Worm (Caenorhabditis elegans) whole organism, L1 larva: Measurements from ENCODE around the gene glct-6.

Source experiments
- C16A3.4 ChIP-seq: fragments of 150-350 bp; optimal IDR thresholded peaks from 2 replicates; lab custom pipeline; 2014; ENCODE audit warnings: missing biosample characterization, missing genetic modification characterization
- ama-1 ChIP-seq: fragments of 150-350 bp; optimal IDR thresholded peaks from 2 replicates; lab custom pipeline; 2014
- blmp-1 ChIP-seq: fragments of 150-350 bp; optimal IDR thresholded peaks from 2 replicates; lab custom pipeline; 2014; ENCODE audit warnings: missing biosample characterization, missing genetic modification characterization
- ceh-82 ChIP-seq, 3 experiments: fragments of 150-350 bp in 1 of 3; sonication (generic microtip) in 2 of 3; optimal IDR thresholded peaks; 2 replicates each; lab custom pipeline; 2014 to 2017; ENCODE audit warnings: missing biosample characterization in 3 of 3, missing genetic modification characterization in 3 of 3
- hlh-4 ChIP-seq: sonication (generic microtip); optimal IDR thresholded peaks from 2 replicates; lab custom pipeline; 2016; ENCODE audit warnings: mild to moderate bottlenecking, missing genetic modification characterization, missing compliant biosample characterization
- lin-14 ChIP-seq: fragments of 200-800 bp; sonication (Bioruptor generic); optimal IDR thresholded peaks from 2 replicates; lab custom pipeline; 2018; ENCODE audit warnings: mild to moderate bottlenecking, missing genetic modification characterization, moderate library complexity, missing compliant biosample characterization
- lin-15B ChIP-seq: fragments of 150-350 bp; sonication (generic microtip); optimal IDR thresholded peaks from 3 replicates; lab custom pipeline; 2014; ENCODE audit warnings: missing biosample characterization, missing genetic modification characterization
- lir-3 ChIP-seq: sonication (generic microtip); optimal IDR thresholded peaks from 2 replicates; lab custom pipeline; 2016; ENCODE audit warnings: mild to moderate bottlenecking, missing genetic modification characterization, moderate library complexity, missing compliant biosample characterization; ENCODE audit not compliant: poor library complexity
- nhr-11 ChIP-seq: fragments of 150-350 bp; optimal IDR thresholded peaks from 2 replicates; lab custom pipeline; 2014; ENCODE audit warnings: missing biosample characterization, missing genetic modification characterization
- nhr-237 ChIP-seq: fragments of 150-350 bp; optimal IDR thresholded peaks from 2 replicates; lab custom pipeline; 2014; ENCODE audit warnings: missing biosample characterization, missing genetic modification characterization
- nhr-85 ChIP-seq: sonication (generic microtip); peaks from one replicate; lab custom pipeline; 2016; ENCODE audit warnings: missing genetic modification characterization, inconsistent platforms, missing compliant biosample characterization
- pqm-1 ChIP-seq: sonication (generic microtip); optimal IDR thresholded peaks from 3 replicates; lab custom pipeline; 2017; ENCODE audit warnings: missing biosample characterization, missing genetic modification characterization

- TF ChIP-seq pqm-1 (tag; lab: Kevin White, UChicago) (no peak), ceh-82 (tag; optimal IDR thresholded peaks at IDR 0.05; lab: Kevin White, UChicago) (no peak), hlh-4 (tag; lab: Kevin White, UChicago) (no peak), lin-14 (GFP tag; lab: Kevin White, UChicago) (no peak), blmp-1 (tag; lab: Kevin White, UChicago) (no peak), nhr-237 (tag; lab: Kevin White, UChicago) (no peak), lin-15B (no peak), ama-1 (no peak), nhr-11 (tag; lab: Kevin White, UChicago) (no peak), C16A3.4 (tag; lab: Kevin White, UChicago) (no peak), nhr-85 (no peak), lir-3 (tag; lab: Kevin White, UChicago) (no peak)
These were observed 49.8 kb downstream of the glct-6 start for ce11 chrIV:3833778-3834177.
